Worm (Caenorhabditis elegans): ENCODE measurements around the gene F57C12.2.

The F57C12.2 gene

DNA sequence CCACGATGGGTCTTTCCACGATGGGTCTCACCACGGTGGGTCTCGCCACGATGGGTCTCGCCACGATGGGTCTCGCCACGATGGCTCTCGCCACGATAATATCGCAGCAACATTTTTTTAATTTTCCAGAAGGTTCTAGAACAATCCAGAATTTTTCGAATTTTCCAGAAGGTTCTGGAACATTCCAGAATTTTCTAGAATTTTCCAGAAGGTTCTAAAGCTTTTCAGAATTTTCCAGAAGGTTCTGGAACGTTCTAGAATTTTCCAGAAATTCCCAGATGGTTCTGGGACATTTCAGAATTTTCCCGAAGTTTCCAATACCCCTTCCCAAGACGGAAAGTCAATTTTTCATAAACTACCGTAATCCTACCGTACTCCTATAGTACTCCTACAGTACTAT, 34.4 kb downstream of the F57C12.2 start:
- TF ChIP-seq flt-1 (GFP tag; IDR thresholded peaks at IDR 0.05) = peak; percentile 62; the same call in 1 of the 2 replicates

DNA sequence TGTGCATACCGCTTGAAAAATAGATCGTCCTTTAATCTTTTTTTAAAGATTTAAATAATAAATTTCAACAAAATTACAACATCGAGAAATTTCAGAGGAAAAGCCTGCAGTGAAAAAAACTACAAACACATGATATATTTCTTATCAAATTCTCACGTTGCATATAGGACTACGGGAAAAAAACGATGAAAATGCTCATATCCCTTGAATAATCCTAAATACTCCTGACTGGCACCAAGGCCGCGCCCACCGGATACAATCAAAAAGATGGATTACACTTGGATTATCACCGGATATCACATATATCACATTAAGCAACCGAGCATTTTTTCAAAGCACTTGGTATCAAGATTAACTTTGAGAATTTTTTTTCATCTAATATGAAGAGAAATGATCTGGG, 37.2 kb downstream of the F57C12.2 start:
- TF ChIP-seq ztf-29 (GFP tag; IDR thresholded peaks at IDR 0.05) (no peak), ztf-23 (GFP tag; IDR thresholded peaks at IDR 0.05) (no peak), med-1 (GFP tag; optimal IDR thresholded peaks at IDR 0.05; ENCODE audit: insufficient read depth) (no peak), tab-1 (GFP tag; IDR thresholded peaks at IDR 0.05) (no peak), flt-1 (GFP tag; IDR thresholded peaks at IDR 0.05) (no peak), ref-1 (GFP tag; conservative IDR thresholded peaks at IDR 0.05) (no peak), klf-2 (GFP tag; conservative IDR thresholded peaks at IDR 0.05) (no peak)

DNA sequence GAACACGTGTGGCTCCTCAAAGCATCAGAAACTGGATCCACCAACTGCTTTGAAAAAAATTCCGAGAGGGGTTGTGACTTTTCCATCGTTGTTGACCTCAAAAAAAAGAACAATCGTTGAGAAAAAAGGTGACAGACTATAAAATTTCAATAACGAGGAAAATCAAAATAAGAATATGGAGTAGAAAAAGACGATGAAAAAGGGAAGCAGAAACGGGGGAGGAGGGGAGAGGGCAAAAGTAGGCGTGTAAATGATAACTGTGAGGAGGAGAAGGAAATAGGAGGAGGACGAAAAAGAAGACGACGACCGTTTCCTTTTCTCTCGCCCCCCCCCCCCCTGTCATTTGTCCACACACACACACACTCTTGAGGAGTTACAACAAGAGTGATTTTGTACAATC, 44.3 kb downstream of the F57C12.2 start, which contains the start of gene B0310.2:
TSS of gene B0310.2 (minus strand) at position 101 of the 400 bp plus-strand sequence.
- no peak for TF ChIP-seq ztf-29 (GFP tag; IDR thresholded peaks at IDR 0.05)
- TF ChIP-seq tab-1 (GFP tag; IDR thresholded peaks at IDR 0.05) = no peak
- TF ChIP-seq ref-1 (GFP tag; conservative IDR thresholded peaks at IDR 0.05) = no peak
- TF ChIP-seq klf-2 (GFP tag; conservative IDR thresholded peaks at IDR 0.05) = no peak
- no peak for TF ChIP-seq cog-1 (tag; optimal IDR thresholded peaks at IDR 0.05)
- no peak for TF ChIP-seq T22C8.4 (GFP tag; IDR thresholded peaks at IDR 0.05)
- TF ChIP-seq flt-1 (GFP tag; IDR thresholded peaks at IDR 0.05) = no peak
- no peak for TF ChIP-seq ztf-23 (GFP tag; IDR thresholded peaks at IDR 0.05)
- TF ChIP-seq med-1 (GFP tag; optimal IDR thresholded peaks at IDR 0.05; ENCODE audit: insufficient read depth) = no peak

DNA sequence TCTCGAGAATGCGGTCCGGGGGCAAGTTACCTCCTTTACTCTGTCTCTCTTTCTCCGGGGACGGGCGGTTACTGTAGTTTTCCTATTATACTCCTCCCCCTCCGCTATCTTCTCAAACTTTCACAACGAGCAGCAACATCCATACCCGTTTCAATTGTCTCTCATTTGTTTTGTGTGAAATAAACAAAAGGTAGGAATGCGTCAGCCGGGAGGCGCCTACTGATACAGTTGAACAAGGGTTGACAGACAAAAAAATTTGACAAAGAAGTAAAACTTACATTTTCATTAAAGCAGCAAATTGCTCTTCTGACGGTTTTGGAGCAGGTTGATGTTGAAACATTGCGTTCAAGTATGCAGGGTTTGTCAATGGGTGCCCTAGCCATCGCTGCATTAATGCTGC, 46.2 kb downstream of the F57C12.2 start:
- TF ChIP-seq ref-1 (GFP tag; conservative IDR thresholded peaks at IDR 0.05) (no peak), med-1 (GFP tag; optimal IDR thresholded peaks at IDR 0.05; ENCODE audit: insufficient read depth) (no peak), tab-1 (GFP tag; IDR thresholded peaks at IDR 0.05) (no peak), ztf-23 (GFP tag; IDR thresholded peaks at IDR 0.05) (no peak), ztf-29 (GFP tag; IDR thresholded peaks at IDR 0.05) (no peak), cog-1 (tag; optimal IDR thresholded peaks at IDR 0.05) (no peak), T22C8.4 (GFP tag; IDR thresholded peaks at IDR 0.05) (no peak), flt-1 (GFP tag; IDR thresholded peaks at IDR 0.05) (no peak), klf-2 (GFP tag; conservative IDR thresholded peaks at IDR 0.05) (no peak)

DNA sequence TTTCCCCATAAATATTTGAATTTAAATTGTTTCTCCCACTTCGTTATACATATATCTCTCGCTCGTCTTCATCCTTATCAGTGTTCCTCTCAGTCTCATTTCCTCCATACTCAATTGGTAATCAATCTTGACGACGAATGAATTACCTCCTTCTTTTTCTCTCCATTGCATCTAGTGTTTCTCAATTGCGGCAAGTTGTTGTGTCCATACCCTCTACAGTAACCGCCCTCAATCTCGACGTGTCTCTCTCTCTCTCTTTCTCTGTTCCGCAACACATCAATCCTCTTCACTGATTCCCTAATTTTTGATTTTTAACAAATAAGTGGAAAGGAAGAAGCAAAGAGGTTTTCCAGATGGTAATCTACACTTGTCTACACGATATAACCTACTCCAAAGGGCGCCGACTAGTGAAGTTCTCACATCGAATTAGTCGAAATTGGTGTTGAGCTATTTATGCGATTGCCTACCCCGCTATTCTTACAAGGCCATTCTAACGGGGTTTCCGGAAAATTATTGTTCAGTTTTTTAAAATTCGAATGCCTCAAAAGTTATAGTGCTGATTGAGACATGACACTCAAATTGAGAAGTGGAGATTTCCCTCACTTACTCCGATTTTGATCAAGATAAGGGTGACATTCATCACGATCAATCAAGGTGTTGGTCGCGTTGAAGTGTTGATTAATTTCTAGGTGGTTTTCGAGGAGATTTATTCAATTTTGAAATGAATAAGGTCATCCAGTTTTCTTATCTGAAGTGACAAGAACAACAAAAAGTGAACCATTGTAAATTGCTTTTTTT, 46.9 kb downstream of the F57C12.2 start:
- no peak for TF ChIP-seq ztf-23 (GFP tag; IDR thresholded peaks at IDR 0.05)
- no peak for TF ChIP-seq flt-1 (GFP tag; IDR thresholded peaks at IDR 0.05)
- no peak for TF ChIP-seq cog-1 (tag; optimal IDR thresholded peaks at IDR 0.05)
- no peak for TF ChIP-seq T22C8.4 (GFP tag; IDR thresholded peaks at IDR 0.05)
- no peak for TF ChIP-seq ref-1 (GFP tag; conservative IDR thresholded peaks at IDR 0.05)
- TF ChIP-seq klf-2 (GFP tag; conservative IDR thresholded peaks at IDR 0.05) = no peak
- TF ChIP-seq ztf-29 (GFP tag; IDR thresholded peaks at IDR 0.05) = no peak
- TF ChIP-seq tab-1 (GFP tag; IDR thresholded peaks at IDR 0.05) = no peak
- no peak for TF ChIP-seq med-1 (GFP tag; optimal IDR thresholded peaks at IDR 0.05; ENCODE audit: insufficient read depth)

Measured in whole organism, midembryonic.